Worm (Caenorhabditis elegans): Measurements from ENCODE around the gene prmt-5.
A peak's percentile ranks its signal among the peaks of the same experiment; 100 is the strongest.

Gene prmt-5

DNA sequence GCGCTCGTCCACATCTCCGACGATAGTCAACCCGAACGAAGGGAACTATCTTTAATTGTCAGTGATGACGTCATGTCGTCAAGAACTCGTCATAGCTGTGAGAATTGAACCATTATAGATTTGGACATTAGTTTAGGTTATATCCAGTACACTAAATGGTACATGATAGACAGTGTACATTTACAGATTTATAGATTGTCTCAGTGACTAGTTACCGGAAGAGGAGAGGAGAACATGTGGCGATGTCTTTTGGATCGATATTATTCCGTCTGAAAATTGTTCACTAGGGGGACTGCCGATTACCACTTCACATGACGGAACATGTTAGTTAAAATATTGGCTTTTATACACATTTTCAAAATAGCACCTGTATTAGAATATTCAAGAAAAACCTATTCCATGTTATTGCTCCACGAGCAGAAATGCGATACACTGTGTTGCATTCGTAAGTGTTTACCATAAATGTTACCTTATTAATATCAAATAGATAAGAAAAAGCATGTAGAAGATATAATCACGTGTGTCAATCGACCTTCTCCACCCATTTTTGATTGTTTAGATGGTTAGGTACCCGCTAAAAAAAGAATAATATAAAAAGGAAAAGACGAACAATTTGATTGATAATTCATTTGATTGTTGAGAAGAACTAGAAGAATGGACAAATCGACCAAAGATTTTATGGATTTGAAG is 37.0 kb downstream of the prmt-5 start, which contains the start of gene ZC395.5:
ZC395.5 (plus strand) TSS at position 632 of the 690 bp plus-strand sequence.
- TF ChIP-seq R02D3.7 (tag; optimal IDR thresholded peaks at IDR 0.05) = no peak
- no peak for TF ChIP-seq zip-11 (GFP tag; IDR thresholded peaks at IDR 0.05)
- TF ChIP-seq spr-3 (GFP tag; optimal IDR thresholded peaks at IDR 0.05) = no peak
- peak; percentile 23 for TF ChIP-seq hlh-11 (tag; optimal IDR thresholded peaks at IDR 0.05)
- no peak for TF ChIP-seq ZK337.2 (GFP tag; IDR thresholded peaks at IDR 0.05)
- 0 out of 2 replicates have a peak, but pooled peaks have one; percentile 44 for TF ChIP-seq php-3 (GFP tag; IDR thresholded peaks at IDR 0.05)
- no peak for TF ChIP-seq zag-1 (tag; optimal IDR thresholded peaks at IDR 0.05)
- TF ChIP-seq pqm-1 (tag; optimal IDR thresholded peaks at IDR 0.05) = peak; percentile 54
- no peak for TF ChIP-seq vab-7 (GFP tag; IDR thresholded peaks at IDR 0.05)
- peak; percentile 12 for TF ChIP-seq nhr-28 (tag; optimal IDR thresholded peaks at IDR 0.05)
- TF ChIP-seq dve-1 (tag; optimal IDR thresholded peaks at IDR 0.05; ENCODE audit: insufficient read depth) = peak; percentile 81
- TF ChIP-seq unc-39 (tag; optimal IDR thresholded peaks at IDR 0.05) = no peak
- TF ChIP-seq hif-1 (tag; optimal IDR thresholded peaks at IDR 0.05) = no peak
- no peak for TF ChIP-seq nhr-111 (GFP tag; optimal IDR thresholded peaks at IDR 0.05)
- TF ChIP-seq nhr-41 (GFP tag; IDR thresholded peaks at IDR 0.05) = no peak
- no peak for TF ChIP-seq madf-9 (GFP tag; conservative IDR thresholded peaks at IDR 0.05)
- no peak for TF ChIP-seq nhr-77 (tag; optimal IDR thresholded peaks at IDR 0.05)
- TF ChIP-seq hmg-1.1 (GFP tag; IDR thresholded peaks at IDR 0.05) = no peak
- TF ChIP-seq spr-1 (tag; optimal IDR thresholded peaks at IDR 0.05) = no peak
- no peak for TF ChIP-seq attf-4 (tag; optimal IDR thresholded peaks at IDR 0.05)
- no peak for TF ChIP-seq daf-19 (GFP tag; conservative IDR thresholded peaks at IDR 0.05)
- TF ChIP-seq set-16 (GFP tag; IDR thresholded peaks at IDR 0.05) = no peak
- no peak for TF ChIP-seq Y48G9A.11 (GFP tag; IDR thresholded peaks at IDR 0.05)
- no peak for TF ChIP-seq ceh-44 (GFP tag; IDR thresholded peaks at IDR 0.05)
- TF ChIP-seq dmd-8 (GFP tag; IDR thresholded peaks at IDR 0.05) = no peak
- TF ChIP-seq daf-16 (GFP tag; optimal IDR thresholded peaks at IDR 0.05) = no peak
- TF ChIP-seq daf-16 (tag; optimal IDR thresholded peaks at IDR 0.05) = peak; percentile 96
- TF ChIP-seq mdl-1 (tag; optimal IDR thresholded peaks at IDR 0.05) = peak in 1 of 2 experiments; percentile 27
- TF ChIP-seq unc-62 (GFP tag; optimal IDR thresholded peaks at IDR 0.05 in 1 of 2) = peak in 1 of 2 experiments; percentile 86
- TF ChIP-seq unc-62 (tag; optimal IDR thresholded peaks at IDR 0.05) = no peak
- no peak for TF ChIP-seq arid-1 (GFP tag; conservative IDR thresholded peaks at IDR 0.05)
- no peak for TF ChIP-seq pha-4 (GFP tag; IDR thresholded peaks at IDR 0.05)
- TF ChIP-seq pha-4 (tag; optimal IDR thresholded peaks at IDR 0.05) = no peak
- no peak for TF ChIP-seq ceh-32 (tag; optimal IDR thresholded peaks at IDR 0.05; ENCODE audit: poor library complexity)
- TF ChIP-seq T20F7.1 (GFP tag; optimal IDR thresholded peaks at IDR 0.05) = peak; percentile 10

ce11 chrIII:5268486-5268885 is 38.1 kb downstream of the prmt-5 start:
- peak; percentile 38 for TF ChIP-seq mep-1 (tag; optimal IDR thresholded peaks at IDR 0.05)
- TF ChIP-seq daf-16 (GFP tag; optimal IDR thresholded peaks at IDR 0.05) = no peak
- peak; percentile 64 for TF ChIP-seq daf-16 (tag; optimal IDR thresholded peaks at IDR 0.05)
- no peak for TF ChIP-seq aha-1 (tag)
- TF ChIP-seq nhr-77 (tag; optimal IDR thresholded peaks at IDR 0.05) = peak; percentile 83
- peak; percentile 62 for TF ChIP-seq dve-1 (tag; optimal IDR thresholded peaks at IDR 0.05; ENCODE audit: insufficient read depth)

- TF ChIP-seq daf-8 (GFP tag; IDR thresholded peaks at IDR 0.05) (no peak), spr-1 (tag; optimal IDR thresholded peaks at IDR 0.05) (no peak), lin-29 (GFP tag; IDR thresholded peaks at IDR 0.05) (no peak), lin-1 (GFP tag; IDR thresholded peaks at IDR 0.05) (no peak), ceh-62 (tag; optimal IDR thresholded peaks at IDR 0.05) (no peak), ctbp-1 (GFP tag; IDR thresholded peaks at IDR 0.05) (no peak), fos-1 (tag; optimal IDR thresholded peaks at IDR 0.05) (no peak), php-3 (GFP tag; IDR thresholded peaks at IDR 0.05) (no peak), set-16 (GFP tag; IDR thresholded peaks at IDR 0.05) (no peak), arid-1 (GFP tag; conservative IDR thresholded peaks at IDR 0.05) (no peak), ztf-11 (tag; optimal IDR thresholded peaks at IDR 0.05) (no peak), dpl-1 (GFP tag; optimal IDR thresholded peaks at IDR 0.05) (no peak), ceh-28 (tag; optimal IDR thresholded peaks at IDR 0.05) (no peak), lin-38 (GFP tag; IDR thresholded peaks at IDR 0.05) (no peak)
Measured at ce11 chrIII:5269814-5270213, 39.5 kb downstream of the prmt-5 start, which contains the start of gene ZC395.4. Gene ZC395.4, plus strand, starts transcription at chrIII:5270114.
